Fruit fly (Drosophila melanogaster): ENCODE data around the gene Mettl14.
A peak's percentile ranks its signal among the peaks of the same experiment; 100 is the strongest.

Mettl14 gene

dm6 chr2L:8325150-8325549 is 16.9 kb downstream of the Mettl14 start, which contains the start of gene CG7781 (continued):
- no peak for TF ChIP-seq salm (tag; optimal IDR thresholded peaks at IDR 0.05)
- no peak for TF ChIP-seq MESR4 (GFP tag; optimal IDR thresholded peaks at IDR 0.05)
- no peak for TF ChIP-seq ro (GFP tag; IDR thresholded peaks at IDR 0.05)
- TF ChIP-seq gt (GFP tag; IDR thresholded peaks at IDR 0.05): no peak
- no peak for TF ChIP-seq CG1792 (GFP tag; optimal IDR thresholded peaks at IDR 0.05)
- no peak for TF ChIP-seq CG17361 (GFP tag; IDR thresholded peaks at IDR 0.05)
- no peak for TF ChIP-seq Bteb2 (GFP tag; optimal IDR thresholded peaks at IDR 0.05)
- TF ChIP-seq Trl (optimal IDR thresholded peaks at IDR 0.05): peak in 1 of 2 experiments; percentile 9
- no peak for TF ChIP-seq Trl (GFP tag; optimal IDR thresholded peaks at IDR 0.05)
- no peak for TF ChIP-seq Bdp1 (GFP tag; optimal IDR thresholded peaks at IDR 0.05)
- 0 out of 2 replicates have a peak, but pooled peaks have one; percentile 40 for TF ChIP-seq CG7372 (GFP tag; IDR thresholded peaks at IDR 0.05)
- TF ChIP-seq abd-A (tag; optimal IDR thresholded peaks at IDR 0.05): no peak
- no peak for TF ChIP-seq CG8089 (GFP tag; optimal IDR thresholded peaks at IDR 0.05)
- TF ChIP-seq CG4730 (GFP tag; IDR thresholded peaks at IDR 0.05): no peak
- no peak for TF ChIP-seq dm (GFP tag; optimal IDR thresholded peaks at IDR 0.05)
- TF ChIP-seq CG18599 (GFP tag; optimal IDR thresholded peaks at IDR 0.05): peak; percentile 7
- TF ChIP-seq CG17912 (GFP tag; optimal IDR thresholded peaks at IDR 0.05): no peak
- 0 out of 2 replicates have a peak, but pooled peaks have one; percentile 5 for TF ChIP-seq ranshi (GFP tag; IDR thresholded peaks at IDR 0.05)
- no peak for TF ChIP-seq MTF-1 (GFP tag; optimal IDR thresholded peaks at IDR 0.05; ENCODE audit: borderline replicate concordance)
- no peak for TF ChIP-seq dmrt11E (tag; optimal IDR thresholded peaks at IDR 0.05)
- no peak for TF ChIP-seq Sox102F (GFP tag; optimal IDR thresholded peaks at IDR 0.05)
- 0 out of 2 replicates have a peak, but pooled peaks have one; percentile 24 for TF ChIP-seq slbo (GFP tag; IDR thresholded peaks at IDR 0.05)
- no peak for TF ChIP-seq CG15269 (tag; optimal IDR thresholded peaks at IDR 0.05)
- TF ChIP-seq sima (GFP tag; optimal IDR thresholded peaks at IDR 0.05): no peak
- no peak for TF ChIP-seq disco-r (GFP tag; optimal IDR thresholded peaks at IDR 0.05)
- no peak for TF ChIP-seq Aef1 (GFP tag; IDR thresholded peaks at IDR 0.05)
- no peak for TF ChIP-seq CG17186 (GFP tag; optimal IDR thresholded peaks at IDR 0.05)
- no peak for TF ChIP-seq CG18764 (GFP tag; optimal IDR thresholded peaks at IDR 0.05)
- TF ChIP-seq CG11696 (GFP tag; IDR thresholded peaks at IDR 0.05): no peak
- TF ChIP-seq Eip74EF (GFP tag; optimal IDR thresholded peaks at IDR 0.05): no peak
- TF ChIP-seq E2f1 (GFP tag; IDR thresholded peaks at IDR 0.05): 0 out of 2 replicates have a peak, but pooled peaks have one; percentile 19
- TF ChIP-seq chinmo (GFP tag; IDR thresholded peaks at IDR 0.05; ENCODE audit: partially characterized antibody): peak; percentile 77; the same call in 1 of the 4 replicates
- no peak for TF ChIP-seq HHEX (GFP tag; optimal IDR thresholded peaks at IDR 0.05)
- no peak for TF ChIP-seq Atf6 (GFP tag; IDR thresholded peaks at IDR 0.05)
- TF ChIP-seq Xbp1 (GFP tag; optimal IDR thresholded peaks at IDR 0.05): no peak
- 0 out of 2 replicates have a peak, but pooled peaks have one; percentile 21 for TF ChIP-seq CG1024 (GFP tag; IDR thresholded peaks at IDR 0.05)
- TF ChIP-seq rib (GFP tag; IDR thresholded peaks at IDR 0.05): no peak
- TF ChIP-seq CG32532 (GFP tag; IDR thresholded peaks at IDR 0.05): no peak
- no peak for TF ChIP-seq scrt (GFP tag; optimal IDR thresholded peaks at IDR 0.05)
- no peak for TF ChIP-seq CG14860 (GFP tag; IDR thresholded peaks at IDR 0.05; ENCODE audit: partially characterized antibody)
- TF ChIP-seq zfh1 (GFP tag; IDR thresholded peaks at IDR 0.05): no peak
- no peak for TF ChIP-seq CG6175 (GFP tag; IDR thresholded peaks at IDR 0.05)
- no peak for TF ChIP-seq nom (GFP tag; optimal IDR thresholded peaks at IDR 0.05)
- no peak; the same call in 1 of the 2 replicates for TF ChIP-seq Bgb (GFP tag; IDR thresholded peaks at IDR 0.05; ENCODE audit: partially characterized antibody)
- no peak for TF ChIP-seq bsh (GFP tag; optimal IDR thresholded peaks at IDR 0.05)
- no peak for TF ChIP-seq CG30020 (tag; optimal IDR thresholded peaks at IDR 0.05)
- TF ChIP-seq pum (GFP tag; optimal IDR thresholded peaks at IDR 0.05): no peak
- no peak for TF ChIP-seq cas (GFP tag; IDR thresholded peaks at IDR 0.05)
- no peak for TF ChIP-seq CG11093 (GFP tag; IDR thresholded peaks at IDR 0.05)
- no peak for TF ChIP-seq dati (GFP tag; IDR thresholded peaks at IDR 0.05)
- no peak for TF ChIP-seq Scr (GFP tag; IDR thresholded peaks at IDR 0.05; ENCODE audit: partially characterized antibody)
